Fruit fly (Drosophila melanogaster) whole organism, embryonic: Measurements from ENCODE around the gene Dmtn.
A peak's percentile ranks its signal among the peaks of the same experiment; 100 is the strongest.

Source experiments
- CG10147 ChIP-seq: fragments of 200-800 bp; sonication (Bioruptor generic); optimal IDR thresholded peaks from 2 replicates; lab custom pipeline; 2019; ENCODE audit warnings: missing biosample characterization, mild to moderate bottlenecking, missing genetic modification characterization, moderate library complexity
- CG10462 ChIP-seq: fragments of 200-800 bp; sonication (Bioruptor generic); optimal IDR thresholded peaks from 2 replicates; lab custom pipeline; 2016; ENCODE audit warnings: missing biosample characterization, missing genetic modification characterization
- CG10543 ChIP-seq: fragments of 200-800 bp; sonication (Bioruptor generic); optimal IDR thresholded peaks from 3 replicates; lab custom pipeline; 2017; ENCODE audit warnings: missing biosample characterization, mild to moderate bottlenecking, missing genetic modification characterization, moderate library complexity
- CG10959 ChIP-seq: fragments of 200-800 bp; sonication (Bioruptor generic); IDR thresholded peaks from 2 replicates; pipeline ENCODE4 v1.3.6; 2022; ENCODE audit warnings: missing biosample characterization, missing genetic modification characterization
- CG11504 ChIP-seq: fragments of 200-800 bp; sonication (Bioruptor generic); optimal IDR thresholded peaks from 3 replicates; lab custom pipeline; 2019; ENCODE audit warnings: missing biosample characterization, mild to moderate bottlenecking, missing genetic modification characterization, moderate library complexity
- CG11560 ChIP-seq: fragments of 200-800 bp; sonication (Bioruptor generic); IDR thresholded peaks from 3 replicates; pipeline ENCODE4 v1.3.6; 2022; ENCODE audit warnings: missing biosample characterization, missing genetic modification characterization
- CG12071 ChIP-seq: fragments of 200-800 bp; sonication (Bioruptor generic); optimal IDR thresholded peaks from 3 replicates; lab custom pipeline; 2018; ENCODE audit warnings: missing biosample characterization, mild to moderate bottlenecking, missing genetic modification characterization
- CG12659 ChIP-seq: fragments of 200-800 bp; sonication (Bioruptor generic); optimal IDR thresholded peaks from 3 replicates; lab custom pipeline; 2017; ENCODE audit warnings: mild to moderate bottlenecking, missing biosample characterization, missing genetic modification reagents, missing genetic modification characterization
- CG12744 ChIP-seq: fragments of 200-800 bp; sonication (Bioruptor generic); optimal IDR thresholded peaks from 2 replicates; lab custom pipeline; 2016; ENCODE audit warnings: missing biosample characterization, missing genetic modification characterization
- CG12942 ChIP-seq: fragments of 200-800 bp; sonication (Bioruptor generic); optimal IDR thresholded peaks from 3 replicates; lab custom pipeline; 2016; ENCODE audit warnings: missing biosample characterization, missing genetic modification characterization
- CG15479 ChIP-seq: fragments of 200-800 bp; sonication (Bioruptor generic); optimal IDR thresholded peaks from 3 replicates; lab custom pipeline; 2019; ENCODE audit warnings: missing biosample characterization, mild to moderate bottlenecking, missing genetic modification characterization, moderate library complexity
- CG1602 ChIP-seq: fragments of 200-800 bp; sonication (Bioruptor generic); optimal IDR thresholded peaks from 3 replicates; lab custom pipeline; 2016; ENCODE audit warnings: missing biosample characterization, missing genetic modification characterization
- CG17612 ChIP-seq: fragments of 200-800 bp; sonication (Bioruptor generic); IDR thresholded peaks from 2 replicates; pipeline ENCODE4 v1.3.6; 2022; ENCODE audit warnings: missing biosample characterization, missing genetic modification characterization
- CG30431 ChIP-seq: fragments of 200-800 bp; sonication (Bioruptor generic); optimal IDR thresholded peaks from 2 replicates; lab custom pipeline; 2017; ENCODE audit warnings: missing biosample characterization, missing genetic modification characterization
- CG3163 ChIP-seq: fragments of 200-800 bp; sonication (Bioruptor generic); optimal IDR thresholded peaks from 3 replicates; lab custom pipeline; 2016; ENCODE audit warnings: missing biosample characterization, missing genetic modification characterization
- CG32532 ChIP-seq: fragments of 200-800 bp; sonication (Bioruptor generic); IDR thresholded peaks from 2 replicates; pipeline ENCODE4 v1.3.6; 2022; ENCODE audit warnings: missing biosample characterization, missing genetic modification characterization
- CG34422 ChIP-seq: fragments of 200-800 bp; sonication (Bioruptor generic); IDR thresholded peaks from 3 replicates; pipeline ENCODE4 v1.3.6; 2022; ENCODE audit warnings: missing biosample characterization, missing genetic modification characterization
- CG6689 ChIP-seq: fragments of 200-800 bp; sonication (Bioruptor generic); IDR thresholded peaks from 2 replicates; pipeline ENCODE4 v1.3.6; 2022; ENCODE audit warnings: missing biosample characterization, missing genetic modification characterization
- CG6854 ChIP-seq: fragments of 200-800 bp; sonication (Bioruptor generic); optimal IDR thresholded peaks from 3 replicates; lab custom pipeline; 2017; ENCODE audit warnings: missing biosample characterization, mild to moderate bottlenecking, missing genetic modification characterization
- Dll ChIP-seq: fragments of 200-800 bp; sonication (Bioruptor generic); IDR thresholded peaks from 4 replicates; pipeline ENCODE4 v1.3.6; 2022; ENCODE audit warnings: missing biosample characterization, missing genetic modification characterization; ENCODE audit not compliant: partially characterized antibody
- Doc2 ChIP-seq: fragments of 200-800 bp; sonication (Bioruptor generic); IDR thresholded peaks from 2 replicates; pipeline ENCODE4 v1.3.6; 2022; ENCODE audit warnings: missing biosample characterization, missing genetic modification characterization
- Dref ChIP-seq: fragments of 200-800 bp; sonication (Bioruptor generic); IDR thresholded peaks from 2 replicates; pipeline ENCODE4 v1.3.6; 2022; ENCODE audit warnings: missing biosample characterization, missing genetic modification characterization
- Gsc ChIP-seq: fragments of 200-800 bp; sonication (Bioruptor generic); IDR thresholded peaks from 2 replicates; pipeline ENCODE4 v1.3.6; 2022; ENCODE audit warnings: missing biosample characterization, missing genetic modification characterization
- HLH4C ChIP-seq: fragments of 200-800 bp; sonication (Bioruptor generic); IDR thresholded peaks from 3 replicates; pipeline ENCODE4 v1.3.6; 2022; ENCODE audit warnings: missing biosample characterization, missing genetic modification characterization; ENCODE audit not compliant: partially characterized antibody
- Hr78 ChIP-seq, 2 experiments: fragments of 200-800 bp in 1 of 2; fragments of >200 bp in 1 of 2; sonication (Bioruptor generic) in 1 of 2; optimal IDR thresholded peaks; 2 replicates each; lab custom pipeline; 2017 to 2019; ENCODE audit warnings: missing biosample characterization in 2 of 2, missing genetic modification characterization in 2 of 2, mild to moderate bottlenecking in 1 of 2, moderate library complexity in 1 of 2
- NC2α ChIP-seq: fragments of 200-800 bp; sonication (Bioruptor generic); optimal IDR thresholded peaks from 2 replicates; lab custom pipeline; 2016; ENCODE audit warnings: missing biosample characterization, missing genetic modification characterization
- Nf-YA ChIP-seq: fragments of 200-800 bp; sonication (Bioruptor generic); IDR thresholded peaks from 2 replicates; pipeline ENCODE4 v1.3.6; 2022; ENCODE audit warnings: missing biosample characterization, missing genetic modification characterization
- Rx ChIP-seq: fragments of 200-800 bp; sonication (Bioruptor generic); IDR thresholded peaks from 2 replicates; pipeline ENCODE4 v1.3.6; 2022; ENCODE audit warnings: missing biosample characterization, missing genetic modification characterization
- Vsx1 ChIP-seq: fragments of 200-800 bp; sonication (Bioruptor generic); optimal IDR thresholded peaks from 2 replicates; lab custom pipeline; 2017; ENCODE audit warnings: missing biosample characterization, mild to moderate bottlenecking, missing genetic modification characterization, missing genetic modification reagents
- amos ChIP-seq: fragments of 200-800 bp; sonication (Bioruptor generic); IDR thresholded peaks from 2 replicates; pipeline ENCODE4 v1.3.6; 2022; ENCODE audit warnings: missing biosample characterization, missing genetic modification characterization; ENCODE audit not compliant: partially characterized antibody
- bcd ChIP-seq: fragments of 200-800 bp; sonication (Bioruptor generic); optimal IDR thresholded peaks from 2 replicates; lab custom pipeline; 2017; ENCODE audit warnings: missing biosample characterization, mild to moderate bottlenecking, missing genetic modification characterization
- dati ChIP-seq: fragments of 200-800 bp; sonication (Bioruptor generic); IDR thresholded peaks from 2 replicates; pipeline ENCODE4 v1.3.6; 2022; ENCODE audit warnings: missing biosample characterization, missing genetic modification characterization
- dysf ChIP-seq: fragments of 200-800 bp; sonication (Bioruptor generic); IDR thresholded peaks from 3 replicates; pipeline ENCODE4 v1.3.6; 2022; ENCODE audit warnings: missing biosample characterization, missing genetic modification characterization
- esg ChIP-seq: fragments of 200-800 bp; sonication (Bioruptor generic); conservative IDR thresholded peaks from 2 replicates; pipeline ENCODE4 v1.3.6; 2022; ENCODE audit warnings: missing biosample characterization, missing genetic modification characterization
- insv ChIP-seq, 2 experiments: fragments of 200-800 bp; sonication (Bioruptor generic); optimal IDR thresholded peaks; 3 replicates each; lab custom pipeline; 2016 to 2018; ENCODE audit warnings: missing biosample characterization in 2 of 2, missing genetic modification characterization in 2 of 2
- inv ChIP-seq: fragments of 200-800 bp; sonication (Bioruptor generic); IDR thresholded peaks from 2 replicates; pipeline ENCODE4 v1.3.6; 2022; ENCODE audit warnings: missing biosample characterization, missing genetic modification characterization; ENCODE audit not compliant: partially characterized antibody
- jing ChIP-seq: fragments of 200-800 bp; sonication (Bioruptor generic); optimal IDR thresholded peaks from 2 replicates; lab custom pipeline; 2018; ENCODE audit warnings: missing biosample characterization, mild to moderate bottlenecking, missing genetic modification characterization
- kay ChIP-seq: fragments of 200-800 bp; sonication (Bioruptor generic); optimal IDR thresholded peaks from 2 replicates; lab custom pipeline; 2016; ENCODE audit warnings: missing biosample characterization, missing genetic modification characterization
- ken ChIP-seq: fragments of 200-800 bp; sonication (Bioruptor generic); IDR thresholded peaks from 3 replicates; pipeline ENCODE4 v1.3.6; 2022; ENCODE audit warnings: missing biosample characterization, missing genetic modification characterization
- knrl ChIP-seq: fragments of 200-800 bp; sonication (Bioruptor generic); IDR thresholded peaks from 3 replicates; pipeline ENCODE4 v1.3.6; 2022; ENCODE audit warnings: missing biosample characterization, missing genetic modification characterization; ENCODE audit not compliant: partially characterized antibody
- nau ChIP-seq: fragments of 200-800 bp; sonication (Bioruptor generic); optimal IDR thresholded peaks from 3 replicates; lab custom pipeline; 2017; ENCODE audit warnings: missing biosample characterization, mild to moderate bottlenecking, missing genetic modification characterization, missing genetic modification reagents
- oc ChIP-seq: fragments of 200-800 bp; sonication (Bioruptor generic); optimal IDR thresholded peaks from 2 replicates; lab custom pipeline; 2018; ENCODE audit warnings: missing biosample characterization, mild to moderate bottlenecking, missing genetic modification characterization, moderate library complexity
- org-1 ChIP-seq: fragments of 200-800 bp; sonication (Bioruptor generic); optimal IDR thresholded peaks from 2 replicates; lab custom pipeline; 2017; ENCODE audit warnings: missing biosample characterization, missing genetic modification characterization
- peb ChIP-seq: fragments of 200-800 bp; sonication (Bioruptor generic); IDR thresholded peaks from 2 replicates; pipeline ENCODE4 v1.3.6; 2022; ENCODE audit warnings: missing biosample characterization, missing genetic modification characterization
- pros ChIP-seq: fragments of 200-800 bp; sonication (Bioruptor generic); optimal IDR thresholded peaks from 3 replicates; lab custom pipeline; 2019; ENCODE audit warnings: missing biosample characterization, mild to moderate bottlenecking, missing genetic modification characterization, moderate library complexity
- pum ChIP-seq: fragments of 200-800 bp; sonication (Bioruptor generic); optimal IDR thresholded peaks from 2 replicates; lab custom pipeline; 2016; ENCODE audit warnings: missing biosample characterization, missing genetic modification characterization
- ranshi ChIP-seq: fragments of 200-800 bp; sonication (Bioruptor generic); IDR thresholded peaks from 2 replicates; pipeline ENCODE4 v1.3.6; 2022; ENCODE audit warnings: missing biosample characterization, missing genetic modification characterization
- sens-2 ChIP-seq: fragments of 200-800 bp; sonication (Bioruptor generic); IDR thresholded peaks from 2 replicates; pipeline ENCODE4 v1.3.6; 2022; ENCODE audit warnings: missing biosample characterization, missing genetic modification characterization
- slbo ChIP-seq: fragments of 200-800 bp; sonication (Bioruptor generic); IDR thresholded peaks from 2 replicates; pipeline ENCODE4 v1.3.6; 2022; ENCODE audit warnings: missing biosample characterization, missing genetic modification characterization
- unc-4 ChIP-seq: fragments of 200-800 bp; sonication (Bioruptor generic); IDR thresholded peaks from 2 replicates; pipeline ENCODE4 v1.3.6; 2022; ENCODE audit warnings: missing biosample characterization, missing genetic modification characterization; ENCODE audit not compliant: partially characterized antibody
- yki ChIP-seq: fragments of >200 bp; optimal IDR thresholded peaks from 3 replicates; lab custom pipeline; 2018

The Dmtn gene

dm6 chr3R:6368100-6368499 is 37.6 kb downstream of the Dmtn start, which contains the start of gene CG42724 (continued):
- no peak for TF ChIP-seq CG10543 (GFP tag; lab: Kevin White, UChicago)
- TF ChIP-seq CG12071 (GFP tag; lab: Kevin White, UChicago): no peak
- no peak for TF ChIP-seq jing (GFP tag; lab: Kevin White, UChicago)
- peak; percentile 41 for TF ChIP-seq CG12942 (GFP tag; lab: Kevin White, UChicago)
- TF ChIP-seq Doc2 (GFP tag; lab: Robert Waterston, UW): no peak
- no peak for TF ChIP-seq CG6854 (GFP tag; lab: Kevin White, UChicago)
- peak; percentile 77 for TF ChIP-seq slbo (GFP tag; lab: Robert Waterston, UW)
- peak; percentile 67 for TF ChIP-seq CG12659 (GFP tag; lab: Kevin White, UChicago)
- peak; percentile 56 for TF ChIP-seq CG30431 (GFP tag; lab: Kevin White, UChicago)
- TF ChIP-seq bcd (GFP tag; lab: Kevin White, UChicago): peak; percentile 9
- TF ChIP-seq CG17612 (GFP tag; lab: Robert Waterston, UW): no peak
- peak; percentile 51; the same call in 2 of the 3 replicates for TF ChIP-seq knrl (GFP tag; lab: Robert Waterston, UW)
- TF ChIP-seq Dll (GFP tag; lab: Robert Waterston, UW): no peak; the same call in 2 of the 4 replicates
- TF ChIP-seq CG10147: no peak
- peak; percentile 71 for TF ChIP-seq pum (GFP tag; lab: Kevin White, UChicago)
- peak; percentile 39 for TF ChIP-seq CG6689 (GFP tag; lab: Robert Waterston, UW)
- peak; percentile 44; the same call in 1 of the 3 replicates for TF ChIP-seq CG34422 (GFP tag; lab: Robert Waterston, UW)
- peak; percentile 43 for TF ChIP-seq org-1 (GFP tag; lab: Kevin White, UChicago)
- TF ChIP-seq yki (lab: Kevin White, UChicago): no peak
- TF ChIP-seq CG10959 (GFP tag; lab: Robert Waterston, UW): no peak
- 0 out of 2 replicates have a peak, but pooled peaks have one; percentile 28 for TF ChIP-seq inv (GFP tag; lab: Robert Waterston, UW)
- no peak for TF ChIP-seq Vsx1 (GFP tag; lab: Kevin White, UChicago)
- peak; percentile 68 for TF ChIP-seq CG32532 (GFP tag; lab: Robert Waterston, UW)
- TF ChIP-seq CG12744 (GFP tag; lab: Kevin White, UChicago): peak; percentile 36
- no peak for TF ChIP-seq dati
- peak; percentile 54 for TF ChIP-seq CG1602 (GFP tag; lab: Kevin White, UChicago)
- TF ChIP-seq NC2α (GFP tag; lab: Kevin White, UChicago): peak; percentile 45
- peak; percentile 43; the same call in 1 of the 2 replicates for TF ChIP-seq Rx (GFP tag; lab: Robert Waterston, UW)
- TF ChIP-seq sens-2 (GFP tag; lab: Robert Waterston, UW): no peak
- no peak for TF ChIP-seq CG10462
- no peak for TF ChIP-seq oc (tag; lab: Kevin White, UChicago)
- peak; percentile 63; the same call in 2 of the 3 replicates for TF ChIP-seq ken (GFP tag; lab: Robert Waterston, UW)
- TF ChIP-seq insv (GFP tag; optimal IDR thresholded peaks at IDR 0.05; lab: Kevin White, UChicago): no peak
- TF ChIP-seq pros (GFP tag; lab: Kevin White, UChicago): no peak
- no peak for TF ChIP-seq nau (GFP tag; lab: Kevin White, UChicago)
- TF ChIP-seq HLH4C (GFP tag; lab: Robert Waterston, UW): no peak
- TF ChIP-seq Hr78 (GFP tag; optimal IDR thresholded peaks at IDR 0.05; lab: Kevin White, UChicago): no peak
- no peak for TF ChIP-seq CG11504 (tag; lab: Kevin White, UChicago)
- TF ChIP-seq Dref (GFP tag; lab: Robert Waterston, UW): peak; percentile 79
- TF ChIP-seq CG15479 (GFP tag; lab: Kevin White, UChicago): peak; percentile 37
- peak; percentile 12 for TF ChIP-seq kay
- TF ChIP-seq dysf (GFP tag; lab: Robert Waterston, UW): peak; percentile 52; the same call in 2 of the 3 replicates
- TF ChIP-seq peb (GFP tag; lab: Robert Waterston, UW): 0 out of 2 replicates have a peak, but pooled peaks have one; percentile 8
- TF ChIP-seq esg (GFP tag; lab: Robert Waterston, UW): peak; percentile 46
- no peak for TF ChIP-seq Gsc
- TF ChIP-seq amos (GFP tag; lab: Robert Waterston, UW): peak; percentile 48; the same call in 1 of the 2 replicates
- TF ChIP-seq ranshi (GFP tag; lab: Robert Waterston, UW): peak; percentile 72
- peak; percentile 60 for TF ChIP-seq CG3163
- TF ChIP-seq CG11560 (tag; lab: Robert Waterston, UW): peak; percentile 99
- no peak for TF ChIP-seq Nf-YA (GFP tag; lab: Robert Waterston, UW)
- TF ChIP-seq unc-4: peak; percentile 29; the same call in 1 of the 2 replicates
